Worm (Caenorhabditis elegans): ENCODE measurements around the gene cld-9.

The cld-9 gene

DNA sequence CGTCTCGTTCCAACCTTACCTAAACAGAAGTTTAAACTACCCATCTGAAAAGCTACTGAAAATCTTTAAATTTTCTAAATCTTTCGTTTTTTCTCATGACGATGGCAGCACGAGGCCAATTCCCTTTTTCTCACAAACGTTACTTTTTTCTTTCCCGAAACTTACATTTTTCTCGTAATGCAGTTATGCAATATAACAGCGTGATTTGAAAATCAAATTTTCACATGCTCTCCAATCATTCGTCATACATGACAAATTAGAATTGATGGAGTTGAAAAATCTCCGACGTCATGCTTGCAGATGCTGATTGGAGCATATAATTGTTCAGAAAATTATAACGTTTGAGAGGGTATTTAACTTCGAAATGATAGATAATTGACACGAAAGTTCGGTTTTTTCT is 12.0 kb upstream of the cld-9 start:
- TF ChIP-seq odd-2 (tag; optimal IDR thresholded peaks at IDR 0.05) (no peak), K09A11.1 (tag; optimal IDR thresholded peaks at IDR 0.05; ENCODE audit: insufficient read depth) (no peak), hlh-15 (tag; optimal IDR thresholded peaks at IDR 0.05) (no peak), ceh-14 (tag; optimal IDR thresholded peaks at IDR 0.05) (no peak), lim-6 (tag; optimal IDR thresholded peaks at IDR 0.05) (no peak), dve-1 (tag; optimal IDR thresholded peaks at IDR 0.05) (no peak), unc-42 (tag; optimal IDR thresholded peaks at IDR 0.05) (no peak)

- TF ChIP-seq sox-4 (tag; optimal IDR thresholded peaks at IDR 0.05) (no peak), pag-3 (tag; optimal IDR thresholded peaks at IDR 0.05; ENCODE audit: borderline replicate concordance) (no peak), ttx-3 (tag; optimal IDR thresholded peaks at IDR 0.05) (no peak), C08G9.2 (tag; optimal IDR thresholded peaks at IDR 0.05) (no peak), ceh-9 (tag; optimal IDR thresholded peaks at IDR 0.05) (no peak), unc-86 (tag; optimal IDR thresholded peaks at IDR 0.05) (no peak), hlh-30 (tag; optimal IDR thresholded peaks at IDR 0.05; ENCODE audit: insufficient read depth) (no peak), elt-2 (tag; optimal IDR thresholded peaks at IDR 0.05) (no peak), ztf-16 (tag; optimal IDR thresholded peaks at IDR 0.05) (no peak), unc-55 (GFP tag; optimal IDR thresholded peaks at IDR 0.05) (no peak), tbx-2 (tag; optimal IDR thresholded peaks at IDR 0.05) (no peak), ceh-45 (GFP tag; IDR thresholded peaks at IDR 0.05) (no peak), odd-2 (tag; optimal IDR thresholded peaks at IDR 0.05) (no peak), npax-4 (tag; optimal IDR thresholded peaks at IDR 0.05) (no peak), ceh-19 (GFP tag; optimal IDR thresholded peaks at IDR 0.05) (no peak)
These were observed 10.9 kb upstream of the cld-9 start, which contains the start of gene F20G2.6 for ce11 chrV:13762426-13763127. TSS of gene F20G2.6 (plus strand) at chrV:13763077.

ce11 chrV:13757349-13757748 is 5.7 kb upstream of the cld-9 start:
- no peak for TF ChIP-seq rnt-1 (tag; optimal IDR thresholded peaks at IDR 0.05)
- no peak for TF ChIP-seq ceh-24 (tag; optimal IDR thresholded peaks at IDR 0.05)
- TF ChIP-seq ttx-3 (tag; optimal IDR thresholded peaks at IDR 0.05) = no peak
- no peak for TF ChIP-seq hlh-15 (tag; optimal IDR thresholded peaks at IDR 0.05)
- TF ChIP-seq pag-3 (tag; optimal IDR thresholded peaks at IDR 0.05; ENCODE audit: borderline replicate concordance) = no peak
- no peak for TF ChIP-seq ceh-34 (tag; optimal IDR thresholded peaks at IDR 0.05)
- TF ChIP-seq odd-2 (tag; optimal IDR thresholded peaks at IDR 0.05) = no peak
- TF ChIP-seq sdc-2 (tag; optimal IDR thresholded peaks at IDR 0.05) = no peak
- no peak for TF ChIP-seq nhr-232 (tag; optimal IDR thresholded peaks at IDR 0.05)
- no peak for TF ChIP-seq lim-6 (tag; optimal IDR thresholded peaks at IDR 0.05)
- TF ChIP-seq tbx-2 (tag; optimal IDR thresholded peaks at IDR 0.05) = no peak
- TF ChIP-seq hlh-8 (tag; optimal IDR thresholded peaks at IDR 0.05) = no peak
- TF ChIP-seq unc-55 (GFP tag; optimal IDR thresholded peaks at IDR 0.05) = peak; percentile 9
- peak; percentile 11 for TF ChIP-seq unc-42 (tag; optimal IDR thresholded peaks at IDR 0.05)
- TF ChIP-seq ceh-6 (GFP tag; optimal IDR thresholded peaks at IDR 0.05) = no peak
- no peak for TF ChIP-seq ceh-19 (GFP tag; optimal IDR thresholded peaks at IDR 0.05)
- peak; percentile 22 for TF ChIP-seq ceh-48 (tag; optimal IDR thresholded peaks at IDR 0.05)
- TF ChIP-seq pat-9 (tag; optimal IDR thresholded peaks at IDR 0.05) = no peak

DNA sequence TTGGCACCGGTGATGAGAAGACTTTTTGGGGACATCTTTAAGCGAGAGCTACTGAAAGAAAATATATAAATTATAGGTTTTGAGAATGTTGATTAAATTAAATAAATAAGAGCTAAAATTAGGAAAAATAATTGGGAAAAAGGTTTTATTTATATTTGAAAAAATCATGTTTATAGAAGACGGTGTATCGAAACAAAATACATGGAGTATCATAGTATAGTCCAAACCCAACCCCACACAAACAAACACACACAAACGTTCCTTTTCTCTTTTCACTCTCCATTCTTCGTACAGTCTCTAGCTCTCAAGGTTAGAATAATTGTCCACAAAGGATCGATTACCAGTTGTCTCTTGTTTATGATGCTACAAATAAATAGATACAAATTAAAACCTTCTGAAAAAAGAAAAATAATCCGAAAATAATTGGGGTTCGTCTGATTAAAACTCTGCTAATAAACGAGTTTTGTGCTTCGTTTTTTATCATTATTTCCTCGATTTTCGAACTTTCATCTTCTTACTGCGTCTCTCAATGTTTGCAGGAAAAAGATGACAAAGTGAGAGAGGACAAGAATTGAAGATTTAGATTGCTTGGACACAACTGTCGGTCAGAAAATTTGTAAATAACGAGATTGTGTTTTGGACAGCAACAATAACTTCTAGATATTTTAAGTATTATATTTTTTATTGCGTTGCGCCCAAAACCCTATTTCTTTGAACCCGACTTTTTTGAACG is 4.8 kb upstream of the cld-9 start, which contains the start of gene F20G2.2:
Gene F20G2.2, minus strand, starts transcription at position 51 of the 733 bp plus-strand sequence.
- no peak for TF ChIP-seq ceh-22 (tag; optimal IDR thresholded peaks at IDR 0.05)
- TF ChIP-seq nhr-11 (tag; optimal IDR thresholded peaks at IDR 0.05) = no peak
- no peak for TF ChIP-seq unc-55 (GFP tag; optimal IDR thresholded peaks at IDR 0.05)
- TF ChIP-seq ceh-18 (tag; optimal IDR thresholded peaks at IDR 0.05) = no peak
- no peak for TF ChIP-seq mec-3 (tag; optimal IDR thresholded peaks at IDR 0.05; ENCODE audit: borderline replicate concordance)
- no peak for TF ChIP-seq T23F11.4 (GFP tag; optimal IDR thresholded peaks at IDR 0.05)
- no peak for TF ChIP-seq ceh-14 (tag; optimal IDR thresholded peaks at IDR 0.05)
- TF ChIP-seq syd-9 (tag; optimal IDR thresholded peaks at IDR 0.05) = no peak
- TF ChIP-seq ets-4 (tag; optimal IDR thresholded peaks at IDR 0.05) = no peak
- no peak for TF ChIP-seq tbx-2 (tag; optimal IDR thresholded peaks at IDR 0.05)
- no peak for TF ChIP-seq sox-4 (tag; optimal IDR thresholded peaks at IDR 0.05)
- no peak for TF ChIP-seq ceh-6 (GFP tag; optimal IDR thresholded peaks at IDR 0.05)

Measured in whole organism, late embryonic.